Fruit fly (Drosophila melanogaster) Kc167 (cell line): ENCODE data around the gene CG7730.

Experiments
- Myc ChIP-seq: fragments of >200 bp; optimal IDR thresholded peaks from 2 replicates; lab custom pipeline; 2017; ENCODE audit warnings: missing external identifiers
- Sin3A ChIP-seq: fragments of >200 bp; optimal IDR thresholded peaks from 2 replicates; lab custom pipeline; 2018; ENCODE audit warnings: missing external identifiers
- h ChIP-seq: fragments of >200 bp; optimal IDR thresholded peaks from 3 replicates; lab custom pipeline; 2018; ENCODE audit warnings: missing external identifiers
- insv ChIP-seq: fragments of >200 bp; optimal IDR thresholded peaks from 3 replicates; lab custom pipeline; 2018; ENCODE audit warnings: missing external identifiers
- psq ChIP-seq: fragments of >200 bp; optimal IDR thresholded peaks from 2 replicates; lab custom pipeline; 2017; ENCODE audit warnings: missing external identifiers
- ttk ChIP-seq: sonication (Bioruptor generic); optimal IDR thresholded peaks from 2 replicates; lab custom pipeline; 2017; ENCODE audit warnings: missing external identifiers

Gene CG7730

dm6 chr3L:17001055-17001454, 26.3 kb upstream of the CG7730 start:
- no peak for TF ChIP-seq ttk (lab: Kevin White, UChicago)
- TF ChIP-seq h (lab: Kevin White, UChicago) = no peak
- TF ChIP-seq psq (lab: Kevin White, UChicago) = no peak
- TF ChIP-seq insv = no peak
- no peak for TF ChIP-seq Myc
- no peak for TF ChIP-seq Sin3A (lab: Kevin White, UChicago)

- TF ChIP-seq Sin3A (lab: Kevin White, UChicago) = no peak
- no peak for TF ChIP-seq insv
- TF ChIP-seq Myc = no peak
- TF ChIP-seq h (lab: Kevin White, UChicago) = no peak
- no peak for TF ChIP-seq ttk (lab: Kevin White, UChicago)
- TF ChIP-seq psq (lab: Kevin White, UChicago) = no peak
Measured at dm6 chr3L:17002140-17002849, 25.0 kb upstream of the CG7730 start.

dm6 chr3L:17003251-17004171, 23.8 kb upstream of the CG7730 start:
- TF ChIP-seq psq (lab: Kevin White, UChicago) = no peak
- no peak for TF ChIP-seq insv

- TF ChIP-seq insv (no peak), psq (lab: Kevin White, UChicago) (no peak), Sin3A (lab: Kevin White, UChicago) (no peak), Myc (no peak), ttk (lab: Kevin White, UChicago) (no peak), h (lab: Kevin White, UChicago) (no peak)
Measured at dm6 chr3L:17004218-17004759, 23.0 kb upstream of the CG7730 start.

- TF ChIP-seq h (lab: Kevin White, UChicago) (no peak), Myc (no peak), ttk (lab: Kevin White, UChicago) (no peak), psq (lab: Kevin White, UChicago) (no peak), Sin3A (lab: Kevin White, UChicago) (no peak), insv (no peak)
Measured at dm6 chr3L:17004765-17005414, 22.4 kb upstream of the CG7730 start.

dm6 chr3L:17005415-17005796, 21.9 kb upstream of the CG7730 start:
- TF ChIP-seq Sin3A (lab: Kevin White, UChicago) (no peak), insv (no peak), h (lab: Kevin White, UChicago) (no peak), psq (lab: Kevin White, UChicago) (no peak), Myc (no peak), ttk (lab: Kevin White, UChicago) (no peak)

dm6 chr3L:17006250-17006693, 21.0 kb upstream of the CG7730 start:
- no peak for TF ChIP-seq psq (lab: Kevin White, UChicago)
- TF ChIP-seq ttk (lab: Kevin White, UChicago) = no peak
- no peak for TF ChIP-seq Myc
- TF ChIP-seq h (lab: Kevin White, UChicago) = no peak
- TF ChIP-seq insv = no peak
- no peak for TF ChIP-seq Sin3A (lab: Kevin White, UChicago)

- TF ChIP-seq insv = no peak
- no peak for TF ChIP-seq h (lab: Kevin White, UChicago)
- no peak for TF ChIP-seq Sin3A (lab: Kevin White, UChicago)
- no peak for TF ChIP-seq psq (lab: Kevin White, UChicago)
- no peak for TF ChIP-seq Myc
- TF ChIP-seq ttk (lab: Kevin White, UChicago) = no peak
Measured at dm6 chr3L:17007041-17007471, 20.3 kb upstream of the CG7730 start.

dm6 chr3L:17007496-17007895, 19.8 kb upstream of the CG7730 start:
- TF ChIP-seq insv = no peak
- no peak for TF ChIP-seq Sin3A (lab: Kevin White, UChicago)
- no peak for TF ChIP-seq h (lab: Kevin White, UChicago)
- TF ChIP-seq Myc = no peak
- no peak for TF ChIP-seq ttk (lab: Kevin White, UChicago)
- TF ChIP-seq psq (lab: Kevin White, UChicago) = no peak

- no peak for TF ChIP-seq Myc
- TF ChIP-seq ttk (lab: Kevin White, UChicago) = no peak
- no peak for TF ChIP-seq h (lab: Kevin White, UChicago)
- TF ChIP-seq Sin3A (lab: Kevin White, UChicago) = no peak
- TF ChIP-seq psq (lab: Kevin White, UChicago) = no peak
- TF ChIP-seq insv = no peak
Measured at dm6 chr3L:17007945-17008344, 19.4 kb upstream of the CG7730 start.

- TF ChIP-seq psq (lab: Kevin White, UChicago) = no peak
Measured at dm6 chr3L:17008911-17009364, 18.4 kb upstream of the CG7730 start.
